Worm (Caenorhabditis elegans) whole organism, mixed stage, embryonic: Measurements from ENCODE around the gene orc-1.

ENCODE experiments used
- M03D4.4 ChIP-seq: sonication (generic microtip); optimal IDR thresholded peaks from 2 replicates; lab custom pipeline; 2017; ENCODE audit warnings: mild to moderate bottlenecking, missing genetic modification characterization, missing compliant biosample characterization
- bed-3 ChIP-seq: fragments of 200-800 bp; sonication (Bioruptor generic); optimal IDR thresholded peaks from 3 replicates; lab custom pipeline; 2018; ENCODE audit warnings: mild to moderate bottlenecking, missing genetic modification characterization, moderate library complexity, missing compliant biosample characterization
- blmp-1 ChIP-seq: fragments of 150-350 bp; optimal IDR thresholded peaks from 2 replicates; lab custom pipeline; 2014; ENCODE audit warnings: missing biosample characterization, missing genetic modification characterization
- ceh-39 ChIP-seq: fragments of 150-350 bp; optimal IDR thresholded peaks from 2 replicates; lab custom pipeline; 2014; ENCODE audit warnings: missing biosample characterization, missing genetic modification characterization
- ceh-43 ChIP-seq: fragments of 200-800 bp; sonication (Bioruptor generic); optimal IDR thresholded peaks from 2 replicates; lab custom pipeline; 2018; ENCODE audit warnings: mild to moderate bottlenecking, missing genetic modification characterization, moderate library complexity, missing compliant biosample characterization
- ceh-83 ChIP-seq: fragments of 200-800 bp; sonication (Bioruptor generic); optimal IDR thresholded peaks from 2 replicates; lab custom pipeline; 2018; ENCODE audit warnings: mild to moderate bottlenecking, missing genetic modification characterization, missing compliant biosample characterization
- ces-1 ChIP-seq: fragments of 150-350 bp; optimal IDR thresholded peaks from 2 replicates; lab custom pipeline; 2014; ENCODE audit warnings: missing biosample characterization, missing genetic modification reagents, missing genetic modification characterization
- cnd-1 ChIP-seq: fragments of 200-800 bp; sonication (Bioruptor generic); optimal IDR thresholded peaks from 2 replicates; lab custom pipeline; 2018; ENCODE audit warnings: mild to moderate bottlenecking, missing genetic modification characterization, missing compliant biosample characterization
- drap-1 ChIP-seq: fragments of 200-800 bp; sonication (Bioruptor generic); optimal IDR thresholded peaks from 3 replicates; lab custom pipeline; 2018; ENCODE audit warnings: mild to moderate bottlenecking, missing genetic modification characterization, missing compliant biosample characterization
- elt-1 ChIP-seq: sonication (generic microtip); optimal IDR thresholded peaks from 2 replicates; lab custom pipeline; 2017; ENCODE audit warnings: missing genetic modification characterization, mild to moderate bottlenecking, missing compliant biosample characterization, antibody characterized with exemption, moderate library complexity, borderline replicate concordance; ENCODE audit not compliant: insufficient read depth
- elt-3 ChIP-seq: fragments of 150-350 bp; optimal IDR thresholded peaks from 2 replicates; lab custom pipeline; 2014; ENCODE audit warnings: missing biosample characterization, missing genetic modification characterization
- flh-1 ChIP-seq: fragments of 200-800 bp; sonication (Bioruptor generic); optimal IDR thresholded peaks from 2 replicates; lab custom pipeline; 2018; ENCODE audit warnings: mild to moderate bottlenecking, missing genetic modification characterization, moderate library complexity, missing compliant biosample characterization
- ham-2 ChIP-seq: fragments of 200-800 bp; sonication (Bioruptor generic); optimal IDR thresholded peaks from 2 replicates; lab custom pipeline; 2018; ENCODE audit warnings: mild to moderate bottlenecking, missing genetic modification characterization, missing compliant biosample characterization
- hlh-1 ChIP-seq: fragments of 150-350 bp; optimal IDR thresholded peaks from 2 replicates; lab custom pipeline; 2014; ENCODE audit warnings: missing biosample characterization, missing genetic modification reagents, missing genetic modification characterization
- lin-13 ChIP-seq: fragments of 150-350 bp; optimal IDR thresholded peaks from 2 replicates; lab custom pipeline; 2014; ENCODE audit warnings: missing biosample characterization, missing genetic modification characterization
- lin-32 ChIP-seq: fragments of 200-800 bp; sonication (Bioruptor generic); optimal IDR thresholded peaks from 2 replicates; lab custom pipeline; 2018; ENCODE audit warnings: mild to moderate bottlenecking, missing genetic modification characterization, missing compliant biosample characterization
- lsy-2 ChIP-seq: fragments of 150-350 bp; optimal IDR thresholded peaks from 2 replicates; lab custom pipeline; 2014; ENCODE audit warnings: missing biosample characterization, missing genetic modification characterization
- mab-5 ChIP-seq: fragments of 150-350 bp; optimal IDR thresholded peaks from 2 replicates; lab custom pipeline; 2014; ENCODE audit warnings: missing biosample characterization, missing genetic modification characterization
- mep-1 ChIP-seq: fragments of 150-350 bp; optimal IDR thresholded peaks from 2 replicates; lab custom pipeline; 2017; ENCODE audit warnings: missing biosample characterization, missing genetic modification reagents, missing genetic modification characterization, inconsistent platforms
- mls-2 ChIP-seq: sonication (generic microtip); optimal IDR thresholded peaks from 2 replicates; lab custom pipeline; 2016; ENCODE audit warnings: mild to moderate bottlenecking, missing genetic modification characterization, moderate library complexity, missing compliant biosample characterization
- nhr-12 ChIP-seq: fragments of 150-350 bp; optimal IDR thresholded peaks from 2 replicates; lab custom pipeline; 2014; ENCODE audit warnings: missing biosample characterization, missing genetic modification characterization
- nhr-237 ChIP-seq: fragments of 150-350 bp; optimal IDR thresholded peaks from 2 replicates; lab custom pipeline; 2014; ENCODE audit warnings: missing biosample characterization, missing genetic modification characterization
- nhr-76 ChIP-seq: sonication (generic microtip); optimal IDR thresholded peaks from 2 replicates; lab custom pipeline; 2017; ENCODE audit warnings: missing biosample characterization, missing genetic modification characterization
- pha-4 ChIP-seq: fragments of 150-350 bp; optimal IDR thresholded peaks from 2 replicates; lab custom pipeline; 2018; ENCODE audit warnings: missing biosample characterization, missing genetic modification reagents, missing genetic modification characterization
- sptf-1 ChIP-seq: sonication (generic microtip); optimal IDR thresholded peaks from 2 replicates; lab custom pipeline; 2017; ENCODE audit warnings: mild to moderate bottlenecking, missing genetic modification characterization, moderate library complexity, missing compliant biosample characterization
- unc-120 ChIP-seq: sonication (generic microtip); optimal IDR thresholded peaks from 2 replicates; lab custom pipeline; 2017; ENCODE audit warnings: missing genetic modification characterization, missing compliant biosample characterization; ENCODE audit not compliant: poor library complexity, severe bottlenecking
- unc-39 ChIP-seq: fragments of 150-350 bp; optimal IDR thresholded peaks from 2 replicates; lab custom pipeline; 2014; ENCODE audit warnings: missing biosample characterization, missing genetic modification characterization

The orc-1 gene

DNA sequence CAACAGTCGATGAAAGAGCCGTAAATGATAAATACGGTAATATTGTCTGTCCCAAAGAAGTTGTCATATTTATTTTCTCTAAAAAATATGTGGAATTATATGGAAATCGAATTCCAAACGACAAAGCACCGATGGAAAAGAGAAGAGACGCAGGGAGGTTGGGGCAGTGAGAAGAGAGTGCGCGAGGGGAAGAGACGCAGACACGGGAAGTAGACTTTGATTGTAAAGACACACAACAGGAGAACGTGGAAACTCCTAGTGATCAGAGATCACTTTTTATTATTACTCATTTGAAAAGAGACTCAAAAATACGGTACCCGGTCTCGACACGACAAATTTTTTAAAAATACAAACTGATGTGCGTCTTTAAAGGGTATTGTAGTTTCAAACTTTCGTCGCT lies 14.6 kb upstream of the orc-1 start:
- no peak for TF ChIP-seq drap-1 (GFP tag; lab: Kevin White, UChicago)
- peak; percentile 14 for TF ChIP-seq hlh-1
- peak; percentile 39 for TF ChIP-seq ces-1 (GFP tag; lab: Kevin White, UChicago)

DNA sequence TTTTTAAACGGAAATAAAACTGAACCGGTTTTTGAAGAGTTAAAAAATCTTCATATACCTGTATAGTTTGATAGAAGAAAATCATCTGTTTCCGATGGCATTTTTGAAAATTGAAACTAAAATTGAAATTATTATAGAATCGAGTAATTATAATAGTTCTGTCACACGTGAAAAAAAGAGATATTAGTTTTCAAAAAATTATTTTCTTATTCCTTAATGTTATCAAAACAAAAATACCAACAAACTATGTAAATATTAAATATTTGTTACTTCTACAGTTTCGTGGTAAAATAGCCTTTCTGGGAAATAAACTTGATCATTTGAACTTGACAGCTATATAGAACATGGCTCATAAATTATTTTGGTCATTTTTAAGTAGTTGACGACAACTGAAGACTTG lies 13.9 kb upstream of the orc-1 start, which contains the start of gene swt-4:
Gene swt-4, minus strand, starts transcription at position 101 of the 400 bp plus-strand sequence.
- TF ChIP-seq nhr-237 (tag; lab: Kevin White, UChicago) (no peak), pha-4 (tag; lab: Kevin White, UChicago) (no peak), nhr-12 (no peak), blmp-1 (tag; lab: Kevin White, UChicago) (no peak)

DNA sequence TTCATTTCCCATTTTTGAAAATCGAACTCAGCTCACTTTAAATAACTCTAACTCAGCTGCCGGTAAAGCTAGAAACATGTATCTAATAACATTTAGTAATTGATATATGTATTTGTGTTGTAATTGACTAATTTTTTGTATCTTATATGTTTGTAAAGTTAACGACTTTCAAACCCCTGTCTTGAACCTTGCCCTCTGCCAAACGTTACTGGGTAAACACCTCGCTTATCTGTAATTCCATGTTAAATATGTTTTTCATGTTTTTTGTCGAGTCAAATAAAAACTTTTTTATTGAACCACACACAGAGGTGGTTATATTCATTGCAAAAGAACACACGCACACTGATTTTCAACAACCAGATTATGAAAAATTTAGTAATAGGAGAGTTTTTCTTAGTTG lies 13.1 kb upstream of the orc-1 start:
- TF ChIP-seq sptf-1 (tag; lab: Kevin White, UChicago) (no peak), hlh-1 (no peak), drap-1 (GFP tag; lab: Kevin White, UChicago) (no peak), unc-120 (no peak), lin-32 (no peak), blmp-1 (tag; lab: Kevin White, UChicago) (no peak), M03D4.4 (no peak)

DNA sequence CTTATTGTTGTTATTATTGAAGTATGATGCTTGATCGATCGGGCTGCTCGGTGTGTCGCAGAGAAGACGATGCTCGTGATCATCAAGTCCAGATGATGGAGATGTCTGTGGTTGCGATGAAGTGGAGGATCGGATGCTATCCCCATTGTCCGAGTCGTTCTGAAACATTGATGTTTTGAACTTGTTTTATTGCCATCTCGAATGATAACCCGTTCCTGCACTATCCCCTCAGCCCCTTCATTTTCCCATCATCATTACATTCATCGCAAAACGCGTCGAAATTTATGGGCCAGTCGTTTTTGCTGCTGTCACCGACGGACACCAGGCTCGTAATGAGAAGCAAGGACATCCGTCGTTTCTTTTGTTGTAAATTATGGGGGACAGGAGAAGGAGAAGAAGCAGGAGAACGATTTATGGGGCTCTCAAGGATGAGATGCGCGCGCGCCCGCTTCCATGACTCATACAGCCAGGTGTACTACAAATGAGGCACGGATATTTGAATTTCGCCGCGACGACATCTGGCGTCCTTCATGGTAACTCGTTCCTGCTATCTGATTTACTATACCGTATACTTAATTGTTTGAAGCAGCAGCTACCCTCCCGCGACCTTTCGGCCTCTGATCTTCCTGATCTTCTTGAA lies 10.9 kb upstream of the orc-1 start:
- TF ChIP-seq ceh-39 (tag; lab: Kevin White, UChicago), result no peak
- no peak for TF ChIP-seq nhr-12
- no peak for TF ChIP-seq bed-3 (GFP tag; lab: Kevin White, UChicago)
- no peak for TF ChIP-seq lin-13 (tag; lab: Kevin White, UChicago)
- TF ChIP-seq flh-1 (GFP tag; lab: Kevin White, UChicago), result no peak
- TF ChIP-seq mab-5, result no peak
- no peak for TF ChIP-seq elt-3 (tag; lab: Kevin White, UChicago)
- no peak for TF ChIP-seq cnd-1 (tag; lab: Kevin White, UChicago)
- no peak for TF ChIP-seq lsy-2
- no peak for TF ChIP-seq unc-39
- no peak for TF ChIP-seq mls-2 (tag; lab: Kevin White, UChicago)
- no peak for TF ChIP-seq hlh-1

DNA sequence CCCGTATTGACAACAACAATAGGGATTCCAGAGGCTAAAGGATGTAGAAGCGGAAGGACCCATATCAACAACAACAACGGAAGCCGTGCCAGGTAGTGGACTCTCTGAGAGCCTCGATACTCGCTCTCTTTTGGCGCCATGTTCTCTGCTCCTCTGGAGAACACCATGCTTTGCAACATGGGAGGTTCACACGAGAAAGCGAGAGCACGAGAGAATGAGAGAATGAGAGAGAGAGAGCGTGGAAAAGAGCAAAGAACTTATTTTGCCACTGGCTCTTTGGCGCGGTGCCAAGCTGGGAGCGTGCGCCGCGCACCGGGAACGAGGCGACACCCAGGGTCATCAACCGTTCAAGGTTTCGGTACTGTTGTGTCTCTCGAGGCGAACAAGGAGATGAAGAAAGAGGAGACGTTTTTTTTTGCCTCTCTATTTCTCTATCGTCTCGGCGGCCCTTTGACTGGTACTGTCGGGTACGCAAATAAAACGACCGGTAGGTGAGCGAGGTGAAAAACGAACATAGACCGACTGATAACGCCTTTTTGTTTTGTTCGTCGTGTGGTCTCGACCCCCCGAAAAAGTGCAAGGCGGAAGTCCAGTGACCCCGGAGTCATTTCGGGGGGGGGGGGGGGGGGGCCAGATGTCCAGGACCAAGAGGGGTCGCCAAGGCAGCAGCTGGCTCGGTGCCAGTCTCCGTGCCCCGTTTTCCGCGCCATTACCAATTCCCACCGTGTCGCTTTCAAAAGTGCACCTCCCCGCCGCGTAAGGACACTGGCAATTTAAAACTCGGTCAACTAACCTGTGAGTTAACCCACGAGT lies 10.1 kb upstream of the orc-1 start, which contains the start of gene Y39A1A.10:
Gene Y39A1A.10, plus strand, starts transcription at position 139 of the 813 bp plus-strand sequence.
- TF ChIP-seq sptf-1 (tag; lab: Kevin White, UChicago), result peak; percentile 25
- TF ChIP-seq mep-1 (tag; lab: Kevin White, UChicago), result no peak
- peak; percentile 25 for TF ChIP-seq mls-2 (tag; lab: Kevin White, UChicago)
- TF ChIP-seq ceh-83 (GFP tag; lab: Kevin White, UChicago), result no peak
- TF ChIP-seq M03D4.4, result no peak
- no peak for TF ChIP-seq mab-5
- TF ChIP-seq, all 35 proteins: peak for 2

DNA sequence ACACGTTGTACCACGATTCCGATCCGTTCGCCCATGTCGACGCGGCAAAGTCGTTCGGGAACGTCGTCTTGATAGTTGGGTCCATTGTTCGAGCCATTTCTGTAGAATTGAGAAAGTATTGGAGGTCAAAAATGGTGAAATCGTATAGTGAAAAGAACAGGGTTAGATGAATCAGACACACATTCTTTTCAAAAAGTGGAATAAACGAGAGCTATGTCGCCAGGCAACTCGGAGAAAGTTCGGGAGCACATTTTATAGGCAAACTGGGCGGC lies 9.6 kb upstream of the orc-1 start, which contains the start of gene Y39A1A.9:
Gene Y39A1A.9, minus strand, starts transcription at position 99 of the 272 bp plus-strand sequence.
- TF ChIP-seq ces-1 (GFP tag; lab: Kevin White, UChicago) (no peak), ham-2 (GFP tag; lab: Kevin White, UChicago) (no peak), hlh-1 (no peak), bed-3 (GFP tag; lab: Kevin White, UChicago) (no peak), blmp-1 (tag; lab: Kevin White, UChicago) (no peak), nhr-76 (tag; lab: Kevin White, UChicago) (no peak), unc-120 (no peak), ceh-43 (GFP tag; lab: Kevin White, UChicago) (no peak), elt-1 (tag; lab: Kevin White, UChicago) (no peak), unc-39 (no peak)
